Fruit fly (Drosophila melanogaster): ENCODE data around the gene kumpel.

The kumpel gene

dm6 chr3R:25880198-25880970 is 26.4 kb upstream of the kumpel start (continued):
- 0 out of 3 replicates have a peak, but pooled peaks have one; percentile 29 for TF ChIP-seq Aef1 (GFP tag; IDR thresholded peaks at IDR 0.05)
- no peak for TF ChIP-seq kni (GFP tag; optimal IDR thresholded peaks at IDR 0.05)
- no peak for TF ChIP-seq CG15696 (tag; optimal IDR thresholded peaks at IDR 0.05)
- TF ChIP-seq gro (GFP tag; optimal IDR thresholded peaks at IDR 0.05): no peak
- TF ChIP-seq CG8765 (GFP tag; IDR thresholded peaks at IDR 0.05): no peak
- TF ChIP-seq CG8388 (GFP tag; optimal IDR thresholded peaks at IDR 0.05): peak; percentile 87
- TF ChIP-seq az2 (GFP tag; optimal IDR thresholded peaks at IDR 0.05): peak; percentile 3
- peak; percentile 76 for TF ChIP-seq CG2678 (tag; optimal IDR thresholded peaks at IDR 0.05)
- TF ChIP-seq CG10979 (tag; optimal IDR thresholded peaks at IDR 0.05): peak; percentile 70
- TF ChIP-seq HmgZ (tag; optimal IDR thresholded peaks at IDR 0.05): no peak
- TF ChIP-seq Lhr (GFP tag; optimal IDR thresholded peaks at IDR 0.05): no peak
- TF ChIP-seq sqz (GFP tag; optimal IDR thresholded peaks at IDR 0.05): no peak
- TF ChIP-seq tgo (GFP tag; IDR thresholded peaks at IDR 0.05): 0 out of 3 replicates have a peak, but pooled peaks have one; percentile 36
- TF ChIP-seq CG10431 (GFP tag; optimal IDR thresholded peaks at IDR 0.05): no peak
- TF ChIP-seq hbn (GFP tag; IDR thresholded peaks at IDR 0.05; ENCODE audit: partially characterized antibody): no peak
- TF ChIP-seq Hsf (GFP tag; optimal IDR thresholded peaks at IDR 0.05): peak; percentile 1
- TF ChIP-seq CG6854 (GFP tag; optimal IDR thresholded peaks at IDR 0.05): peak; percentile 51
- peak; percentile 81 for TF ChIP-seq gem (tag; optimal IDR thresholded peaks at IDR 0.05)
- no peak for TF ChIP-seq cad (GFP tag; optimal IDR thresholded peaks at IDR 0.05)
- TF ChIP-seq ac (GFP tag; optimal IDR thresholded peaks at IDR 0.05): no peak
- TF ChIP-seq CG8359 (GFP tag; optimal IDR thresholded peaks at IDR 0.05; ENCODE audit: borderline replicate concordance): peak; percentile 1
- no peak for TF ChIP-seq CG42726 (GFP tag; IDR thresholded peaks at IDR 0.05; ENCODE audit: partially characterized antibody)
- TF ChIP-seq Sin3A (optimal IDR thresholded peaks at IDR 0.05): no peak
- TF ChIP-seq CG15479 (GFP tag; optimal IDR thresholded peaks at IDR 0.05): no peak
- no peak for TF ChIP-seq sim (GFP tag; IDR thresholded peaks at IDR 0.05)
- no peak for TF ChIP-seq shn (GFP tag; optimal IDR thresholded peaks at IDR 0.05)
- no peak for TF ChIP-seq pho (GFP tag; optimal IDR thresholded peaks at IDR 0.05)
- peak; percentile 16 for TF ChIP-seq MTF-1 (GFP tag; optimal IDR thresholded peaks at IDR 0.05; ENCODE audit: borderline replicate concordance)
- TF ChIP-seq CG17328 (GFP tag; IDR thresholded peaks at IDR 0.05): peak; percentile 51
- no peak for TF ChIP-seq CG11723 (GFP tag; optimal IDR thresholded peaks at IDR 0.05)
- TF ChIP-seq D19B (GFP tag; optimal IDR thresholded peaks at IDR 0.05): no peak
- TF ChIP-seq Gsc (GFP tag; IDR thresholded peaks at IDR 0.05): no peak
- TF ChIP-seq Lpt (GFP tag; optimal IDR thresholded peaks at IDR 0.05): no peak
- no peak for TF ChIP-seq Elba2 (GFP tag; optimal IDR thresholded peaks at IDR 0.05)
- TF ChIP-seq Fer3 (tag; optimal IDR thresholded peaks at IDR 0.05): peak; percentile 32
- TF ChIP-seq Fer1 (GFP tag; optimal IDR thresholded peaks at IDR 0.05): peak; percentile 49
- peak; percentile 92 for TF ChIP-seq crol (GFP tag; IDR thresholded peaks at IDR 0.05)
- no peak for TF ChIP-seq Side (GFP tag; optimal IDR thresholded peaks at IDR 0.05)
- no peak for TF ChIP-seq CG34422 (GFP tag; IDR thresholded peaks at IDR 0.05)
- no peak for TF ChIP-seq Ets65A (GFP tag)
- TF ChIP-seq Optix (GFP tag; IDR thresholded peaks at IDR 0.05): no peak
- no peak for TF ChIP-seq CG14050 (GFP tag; IDR thresholded peaks at IDR 0.05)
- peak; percentile 8 for TF ChIP-seq CG3407 (GFP tag; optimal IDR thresholded peaks at IDR 0.05)
- peak; percentile 72 for TF ChIP-seq CoRest (tag; optimal IDR thresholded peaks at IDR 0.05)
- peak; percentile 45; the same call in 1 of the 2 replicates for TF ChIP-seq Awh (GFP tag; IDR thresholded peaks at IDR 0.05)
- no peak for TF ChIP-seq TFAM (GFP tag; optimal IDR thresholded peaks at IDR 0.05)
- peak; percentile 44 for TF ChIP-seq CG6813 (GFP tag; optimal IDR thresholded peaks at IDR 0.05)
- no peak for TF ChIP-seq CG3838 (GFP tag; optimal IDR thresholded peaks at IDR 0.05)
- no peak for TF ChIP-seq p53 (GFP tag; optimal IDR thresholded peaks at IDR 0.05)
- peak; percentile 18 for TF ChIP-seq CG12659 (GFP tag; optimal IDR thresholded peaks at IDR 0.05)

Measured in whole organism, embryonic.